Worm (Caenorhabditis elegans) whole organism, young adult: ENCODE data around the gene sphr-1.

Experiments
- ZK185.1 ChIP-seq: sonication (generic microtip); optimal IDR thresholded peaks from 2 replicates; lab custom pipeline; 2016; ENCODE audit warnings: mild to moderate bottlenecking, missing genetic modification characterization, missing compliant biosample characterization; ENCODE audit not compliant: poor library complexity, severe bottlenecking
- ceh-58 ChIP-seq: fragments of 200-800 bp; sonication (Bioruptor generic); IDR thresholded peaks from 2 replicates; pipeline ENCODE4 v1.3.6; 2022; ENCODE audit warnings: missing genetic modification characterization, missing compliant biosample characterization
- lin-35 ChIP-seq, 3 experiments: fragments of 150-350 bp in 2 of 3; sonication (generic microtip) in 1 of 3; optimal IDR thresholded peaks; 2 replicates each; lab custom pipeline; 2014 to 2018; ENCODE audit warnings: missing biosample characterization in 3 of 3, missing genetic modification characterization in 3 of 3, missing genetic modification reagents in 3 of 3
- lsy-27 ChIP-seq: sonication (generic microtip); optimal IDR thresholded peaks from 2 replicates; lab custom pipeline; 2017; ENCODE audit warnings: missing genetic modification characterization, mild to moderate bottlenecking, missing compliant biosample characterization, antibody characterized with exemption, missing genotype, borderline replicate concordance; ENCODE audit not compliant: insufficient read depth
- nfya-1 ChIP-seq: sonication (generic microtip); optimal IDR thresholded peaks from 2 replicates; lab custom pipeline; 2017; ENCODE audit warnings: antibody characterized with exemption, missing compliant biosample characterization, missing genetic modification characterization, borderline replicate concordance; ENCODE audit not compliant: insufficient read depth
- pha-4 ChIP-seq: fragments of 150-350 bp; sonication (generic microtip); optimal IDR thresholded peaks from 2 replicates; lab custom pipeline; 2014; ENCODE audit warnings: missing biosample characterization, missing genetic modification reagents, missing genetic modification characterization
- snpc-3.4 ChIP-seq: sonication (generic microtip); optimal IDR thresholded peaks from 2 replicates; lab custom pipeline; 2017; ENCODE audit warnings: missing genetic modification characterization, mild to moderate bottlenecking, missing compliant biosample characterization, antibody characterized with exemption, moderate library complexity, missing genotype, missing genetic modification reagents
- unc-62 ChIP-seq: fragments of 150-350 bp; optimal IDR thresholded peaks from 2 replicates; lab custom pipeline; 2014; ENCODE audit warnings: missing biosample characterization, missing genetic modification reagents, missing genetic modification characterization
- ztf-25 ChIP-seq: fragments of 200-800 bp; sonication (Bioruptor generic); IDR thresholded peaks from 2 replicates; pipeline ENCODE4 v1.3.6; 2022; ENCODE audit warnings: missing genetic modification reagents, missing genetic modification characterization, missing compliant biosample characterization
- ztf-28 ChIP-seq: fragments of 200-800 bp; sonication (Bioruptor generic); IDR thresholded peaks from 2 replicates; pipeline ENCODE4 v1.3.6; 2022; ENCODE audit warnings: missing genetic modification reagents, missing genetic modification characterization, missing compliant biosample characterization
- ztf-3 ChIP-seq: fragments of 200-800 bp; sonication (Bioruptor generic); optimal IDR thresholded peaks from 2 replicates; lab custom pipeline; 2018; ENCODE audit warnings: mild to moderate bottlenecking, missing genetic modification characterization, missing compliant biosample characterization

DNA sequence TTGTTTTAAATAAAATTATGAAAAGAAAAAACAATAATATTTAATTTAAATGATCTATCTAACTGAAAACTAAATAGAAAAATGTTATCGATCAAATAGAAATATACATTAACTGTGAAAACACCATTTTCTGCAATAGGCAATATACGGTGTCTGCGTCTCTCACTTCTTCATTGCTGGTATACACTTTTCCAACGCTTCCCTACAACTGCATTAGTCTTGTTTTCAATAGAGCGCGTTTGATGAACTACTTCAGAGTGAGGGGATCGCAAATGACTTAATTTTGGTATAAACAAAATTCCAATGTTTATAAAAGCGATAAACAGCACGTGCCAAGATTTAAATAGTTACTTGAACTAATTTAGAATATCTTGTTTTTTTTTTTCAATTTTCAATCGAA, 21.1 kb downstream of the sphr-1 start:
- no peak for TF ChIP-seq lin-35 (GFP tag; optimal IDR thresholded peaks at IDR 0.05; lab: Kevin White, UChicago)
- TF ChIP-seq ztf-25 (GFP tag; lab: Robert Waterston, UW), result no peak
- TF ChIP-seq pha-4, result no peak
- no peak for TF ChIP-seq unc-62 (GFP tag; lab: Kevin White, UChicago)
- no peak for TF ChIP-seq snpc-3.4
- no peak for TF ChIP-seq nfya-1 (tag; lab: Kevin White, UChicago)
- TF ChIP-seq ZK185.1 (tag; lab: Kevin White, UChicago), result no peak
- no peak for TF ChIP-seq ztf-28 (GFP tag; lab: Robert Waterston, UW)
- no peak for TF ChIP-seq ceh-58
- no peak for TF ChIP-seq lsy-27 (tag; lab: Kevin White, UChicago)
- TF ChIP-seq ztf-3 (GFP tag; lab: Kevin White, UChicago), result no peak
